Fruit fly (Drosophila melanogaster): ENCODE measurements around the gene Cyp6d5.

The Cyp6d5 gene

DNA sequence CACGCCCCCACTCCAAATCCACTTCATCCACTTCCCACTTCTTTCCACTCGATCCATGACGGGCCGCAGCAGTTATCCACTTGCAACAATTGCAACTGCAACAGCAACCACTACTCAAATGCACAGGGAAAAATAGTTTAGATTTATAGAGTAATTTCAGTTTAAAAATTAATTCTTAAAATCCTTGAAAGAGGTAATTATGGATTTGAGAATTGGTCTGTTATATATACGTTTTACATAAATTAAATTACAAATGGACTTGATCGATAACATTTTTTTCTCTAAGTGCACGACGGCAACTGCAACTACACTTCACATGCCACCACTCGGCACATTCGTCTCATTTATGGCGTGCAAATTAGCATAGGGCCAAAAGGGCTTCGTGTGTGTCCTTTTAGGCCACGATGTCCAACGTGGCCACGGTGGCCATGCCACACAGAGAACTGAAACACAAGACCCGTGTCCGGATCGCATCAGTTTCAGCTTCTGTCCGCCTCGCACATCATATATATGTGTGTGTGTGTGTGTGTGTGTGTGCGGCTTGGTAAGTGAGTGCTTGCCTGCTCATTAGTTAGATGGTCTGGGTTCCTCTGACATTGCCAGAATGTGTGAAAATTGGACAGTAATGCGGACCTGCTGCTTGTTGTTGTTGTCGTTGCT, 44.0 kb upstream of the Cyp6d5 start:
- TF ChIP-seq CG7045 (GFP tag; optimal IDR thresholded peaks at IDR 0.05) = peak; percentile 18
- peak; percentile 61 for TF ChIP-seq CG7101 (tag; optimal IDR thresholded peaks at IDR 0.05)
- peak; percentile 9 for TF ChIP-seq CG33017 (tag; optimal IDR thresholded peaks at IDR 0.05)
- no peak for TF ChIP-seq Clk (GFP tag; optimal IDR thresholded peaks at IDR 0.05)
- TF ChIP-seq CG14711 (tag; optimal IDR thresholded peaks at IDR 0.05) = peak; percentile 23
- no peak for TF ChIP-seq Hr96 (GFP tag; optimal IDR thresholded peaks at IDR 0.05)
- TF ChIP-seq CG12768 (GFP tag; optimal IDR thresholded peaks at IDR 0.05) = peak; percentile 14

DNA sequence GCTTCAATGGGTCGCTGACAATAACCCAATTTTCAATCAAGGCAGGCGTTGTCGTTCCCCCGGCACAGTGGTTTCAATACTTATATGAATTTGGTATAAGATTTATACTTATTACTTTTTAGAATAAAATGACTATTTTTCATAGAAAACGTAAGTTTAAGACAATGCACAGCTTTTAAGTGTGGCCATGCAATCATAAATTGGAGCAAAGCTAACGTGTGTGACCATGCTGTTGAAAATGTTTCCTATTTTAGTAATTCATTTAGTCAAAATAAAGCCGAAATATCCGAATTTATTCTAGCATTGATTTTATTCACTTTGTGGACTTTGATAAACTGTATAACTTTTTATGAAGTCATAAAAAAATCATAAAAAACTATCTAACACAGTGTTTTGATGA, 42.4 kb upstream of the Cyp6d5 start:
- no peak for TF ChIP-seq toe (GFP tag; optimal IDR thresholded peaks at IDR 0.05)
- no peak for TF ChIP-seq bab1 (GFP tag; optimal IDR thresholded peaks at IDR 0.05)
- TF ChIP-seq ovo (GFP tag; optimal IDR thresholded peaks at IDR 0.05) = no peak
- TF ChIP-seq CG5204 (GFP tag; optimal IDR thresholded peaks at IDR 0.05) = no peak
- TF ChIP-seq pad (GFP tag; optimal IDR thresholded peaks at IDR 0.05) = no peak
- TF ChIP-seq CG1620 (GFP tag; optimal IDR thresholded peaks at IDR 0.05) = no peak
- no peak for TF ChIP-seq CG7101 (tag; optimal IDR thresholded peaks at IDR 0.05)
- TF ChIP-seq Crg-1 (GFP tag; optimal IDR thresholded peaks at IDR 0.05) = no peak
- peak; percentile 57 for TF ChIP-seq kay (GFP tag; ENCODE audit: borderline replicate concordance)

DNA sequence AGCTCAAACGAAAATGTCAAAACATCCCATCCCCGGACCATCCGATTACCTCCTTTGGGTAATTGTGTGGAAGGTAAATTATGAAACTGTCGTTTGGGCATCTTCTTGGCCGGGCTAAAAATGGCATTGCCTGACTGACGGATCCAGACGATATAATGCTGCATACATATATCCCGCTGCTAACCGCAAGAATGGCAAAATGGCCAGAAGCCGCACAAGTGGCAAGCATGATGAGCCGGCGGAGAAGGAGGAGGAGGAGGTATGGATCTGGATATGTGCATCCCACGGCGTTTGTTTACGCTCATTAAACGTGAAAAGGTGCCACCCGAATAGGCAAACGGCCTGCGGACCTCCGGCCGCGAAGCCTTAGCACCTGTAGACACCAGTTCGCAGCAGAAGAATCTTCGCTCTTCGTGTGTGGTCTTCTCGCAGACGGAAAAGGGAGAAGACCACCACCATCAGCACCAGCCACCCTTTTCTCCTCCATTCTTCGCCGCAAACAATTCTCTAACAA, 40.0 kb upstream of the Cyp6d5 start:
- TF ChIP-seq CG33017 (tag; optimal IDR thresholded peaks at IDR 0.05) (no peak), pad (GFP tag; optimal IDR thresholded peaks at IDR 0.05) (no peak), tj (GFP tag; optimal IDR thresholded peaks at IDR 0.05) (no peak), cnc (optimal IDR thresholded peaks at IDR 0.05) (no peak), ovo (GFP tag; optimal IDR thresholded peaks at IDR 0.05) (no peak), CG5204 (GFP tag; optimal IDR thresholded peaks at IDR 0.05) (no peak), Hr96 (GFP tag; optimal IDR thresholded peaks at IDR 0.05) (no peak), CG14711 (tag; optimal IDR thresholded peaks at IDR 0.05) (no peak), cic (GFP tag; optimal IDR thresholded peaks at IDR 0.05) (no peak), CG12768 (GFP tag; optimal IDR thresholded peaks at IDR 0.05) (no peak), CG7101 (tag; optimal IDR thresholded peaks at IDR 0.05) (no peak), CG11617 (GFP tag; optimal IDR thresholded peaks at IDR 0.05) (no peak), CG1620 (GFP tag; optimal IDR thresholded peaks at IDR 0.05) (no peak), Mnt (GFP tag; optimal IDR thresholded peaks at IDR 0.05) (no peak)

DNA sequence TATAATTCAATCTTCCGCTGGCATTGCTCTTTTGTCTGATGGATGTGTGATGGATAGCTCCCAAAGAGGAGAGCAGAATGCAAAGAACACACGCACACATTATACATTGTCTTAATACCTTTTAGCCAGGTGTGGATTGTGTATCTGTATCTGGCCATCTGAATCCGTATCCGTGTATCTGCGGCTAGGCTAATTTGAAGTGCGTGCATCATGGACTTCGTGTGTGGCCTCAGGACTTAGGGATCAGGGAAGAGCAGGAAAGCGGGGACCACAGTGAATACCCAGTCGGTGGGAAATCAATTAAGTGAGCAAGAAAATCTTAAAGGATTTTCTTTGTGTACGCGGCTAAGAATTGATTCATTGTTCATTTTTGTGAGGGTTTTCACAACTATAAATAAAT, 39.6 kb upstream of the Cyp6d5 start:
- TF ChIP-seq bab1 (GFP tag; optimal IDR thresholded peaks at IDR 0.05) (no peak), CG33017 (tag; optimal IDR thresholded peaks at IDR 0.05) (no peak), CG7045 (GFP tag; optimal IDR thresholded peaks at IDR 0.05) (no peak), Clk (GFP tag; optimal IDR thresholded peaks at IDR 0.05) (no peak), CG14711 (tag; optimal IDR thresholded peaks at IDR 0.05) (no peak), toe (GFP tag; optimal IDR thresholded peaks at IDR 0.05) (no peak), ovo (GFP tag; optimal IDR thresholded peaks at IDR 0.05) (no peak), Hr96 (GFP tag; optimal IDR thresholded peaks at IDR 0.05) (no peak), pad (GFP tag; optimal IDR thresholded peaks at IDR 0.05) (no peak)

DNA sequence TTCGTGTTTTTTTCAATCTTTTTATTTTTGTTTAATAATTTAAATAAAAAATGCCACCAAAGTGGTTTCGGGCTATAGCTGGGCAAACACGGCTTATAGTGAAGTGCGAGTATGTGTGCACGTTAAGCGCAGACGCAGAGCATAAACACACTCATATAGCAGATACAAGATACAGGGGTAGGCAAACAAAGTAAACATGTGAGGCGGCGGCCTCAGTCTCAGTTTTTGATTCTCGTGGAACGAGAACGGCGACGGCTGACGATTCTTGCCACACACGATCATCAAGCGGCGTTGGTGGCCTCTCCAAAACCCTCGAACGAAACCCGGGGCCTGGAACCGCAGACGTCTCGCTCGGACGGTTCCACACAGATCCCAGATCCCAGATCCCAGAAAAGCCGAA, 38.9 kb upstream of the Cyp6d5 start:
- no peak for TF ChIP-seq CG12768 (GFP tag; optimal IDR thresholded peaks at IDR 0.05)
- TF ChIP-seq Crg-1 (GFP tag; optimal IDR thresholded peaks at IDR 0.05) = no peak
- no peak for TF ChIP-seq CG11617 (GFP tag; optimal IDR thresholded peaks at IDR 0.05)
- TF ChIP-seq cic (GFP tag; optimal IDR thresholded peaks at IDR 0.05) = no peak
- no peak for TF ChIP-seq cnc (optimal IDR thresholded peaks at IDR 0.05)
- no peak for TF ChIP-seq kay (GFP tag; ENCODE audit: borderline replicate concordance)
- no peak for TF ChIP-seq Hr96 (GFP tag; optimal IDR thresholded peaks at IDR 0.05)
- no peak for TF ChIP-seq CG7101 (tag; optimal IDR thresholded peaks at IDR 0.05)
- TF ChIP-seq tj (GFP tag; optimal IDR thresholded peaks at IDR 0.05) = no peak

DNA sequence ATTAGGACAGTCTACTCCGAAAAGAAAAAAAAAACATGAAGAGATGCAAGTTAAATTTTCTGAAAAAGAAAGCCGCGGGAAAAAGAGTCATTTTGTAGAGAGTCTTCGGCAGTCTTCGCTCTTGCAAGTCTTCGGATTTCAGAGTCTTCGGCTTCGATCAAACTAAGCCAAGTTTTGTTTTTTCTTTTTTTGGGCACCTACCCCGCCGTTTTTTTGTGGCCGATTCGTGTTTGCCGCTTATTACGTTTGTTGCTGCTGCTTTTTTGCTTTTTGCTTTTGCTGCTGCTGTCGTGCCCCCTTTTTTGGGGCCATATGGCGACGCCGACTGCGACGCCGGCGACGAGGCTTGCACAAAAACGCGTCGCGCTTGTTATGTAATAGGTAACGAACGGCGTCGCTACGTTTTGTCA, 36.9 kb upstream of the Cyp6d5 start:
- TF ChIP-seq CG5204 (GFP tag; optimal IDR thresholded peaks at IDR 0.05) (no peak), CG33017 (tag; optimal IDR thresholded peaks at IDR 0.05) (no peak), Crg-1 (GFP tag; optimal IDR thresholded peaks at IDR 0.05) (no peak), Hr96 (GFP tag; optimal IDR thresholded peaks at IDR 0.05) (no peak), CG11617 (GFP tag; optimal IDR thresholded peaks at IDR 0.05) (no peak), Mnt (GFP tag; optimal IDR thresholded peaks at IDR 0.05) (no peak), tj (GFP tag; optimal IDR thresholded peaks at IDR 0.05) (no peak), bab1 (GFP tag; optimal IDR thresholded peaks at IDR 0.05) (no peak), pad (GFP tag; optimal IDR thresholded peaks at IDR 0.05) (no peak), kay (GFP tag; ENCODE audit: borderline replicate concordance) (no peak), CG7101 (tag; optimal IDR thresholded peaks at IDR 0.05) (no peak), toe (GFP tag; optimal IDR thresholded peaks at IDR 0.05) (no peak), cic (GFP tag; optimal IDR thresholded peaks at IDR 0.05) (no peak), ovo (GFP tag; optimal IDR thresholded peaks at IDR 0.05) (no peak)

DNA sequence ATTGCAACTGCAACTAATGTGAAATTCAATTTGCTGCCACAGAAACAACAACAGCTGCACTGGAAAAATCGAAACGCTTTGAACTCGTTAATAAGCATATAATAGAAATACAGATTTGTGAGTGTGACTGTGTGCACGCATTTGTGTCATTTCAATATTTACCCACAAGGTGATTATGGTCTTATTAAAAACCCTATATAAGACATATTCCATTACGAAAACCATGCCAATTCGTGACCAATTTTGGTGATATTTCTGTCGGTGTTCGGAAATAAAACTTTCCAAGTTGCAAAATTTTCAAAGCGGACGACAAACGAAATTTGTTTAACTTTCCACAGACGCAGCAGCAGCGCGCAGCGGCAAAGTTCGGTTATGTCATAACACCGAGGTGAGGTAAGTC, 33.6 kb upstream of the Cyp6d5 start:
- no peak for TF ChIP-seq CG7101 (tag; optimal IDR thresholded peaks at IDR 0.05)
- no peak for TF ChIP-seq Mnt (GFP tag; optimal IDR thresholded peaks at IDR 0.05)
- no peak for TF ChIP-seq Clk (GFP tag; optimal IDR thresholded peaks at IDR 0.05)
- TF ChIP-seq Hr96 (GFP tag; optimal IDR thresholded peaks at IDR 0.05) = no peak
- TF ChIP-seq cnc (optimal IDR thresholded peaks at IDR 0.05) = no peak
- TF ChIP-seq cic (GFP tag; optimal IDR thresholded peaks at IDR 0.05) = no peak
- TF ChIP-seq tj (GFP tag; optimal IDR thresholded peaks at IDR 0.05) = no peak
- TF ChIP-seq CG7045 (GFP tag; optimal IDR thresholded peaks at IDR 0.05) = no peak

Measured in whole organism, adult.